Worm (Caenorhabditis elegans) whole organism, late embryonic: Measurements from ENCODE around the gene enol-1.

ENCODE experiments used
- C38D4.7 ChIP-seq: fragments of 200-800 bp; sonication (Bioruptor generic); optimal IDR thresholded peaks from 2 replicates; lab custom pipeline; 2018; ENCODE audit warnings: mild to moderate bottlenecking, missing genetic modification characterization, moderate library complexity, missing compliant biosample characterization
- F13H6.1 ChIP-seq: sonication (generic microtip); optimal IDR thresholded peaks from 2 replicates; lab custom pipeline; 2016; ENCODE audit warnings: missing genetic modification characterization, missing compliant biosample characterization
- K02D7.2 ChIP-seq: sonication (generic microtip); optimal IDR thresholded peaks from 2 replicates; lab custom pipeline; 2017; ENCODE audit warnings: mild to moderate bottlenecking, missing genetic modification characterization, missing compliant biosample characterization
- K09A11.1 ChIP-seq: sonication (generic microtip); optimal IDR thresholded peaks from 2 replicates; lab custom pipeline; 2017; ENCODE audit warnings: antibody characterized with exemption, mild to moderate bottlenecking, missing genetic modification characterization, missing compliant biosample characterization; ENCODE audit not compliant: insufficient read depth
- T23F11.4 ChIP-seq: fragments of 200-800 bp; sonication (Bioruptor generic); optimal IDR thresholded peaks from 2 replicates; lab custom pipeline; 2018; ENCODE audit warnings: mild to moderate bottlenecking, missing genetic modification characterization, missing compliant biosample characterization
- Y22D7AL.16 ChIP-seq: sonication (generic microtip); optimal IDR thresholded peaks from 2 replicates; lab custom pipeline; 2016; ENCODE audit warnings: missing genetic modification characterization, missing compliant biosample characterization
- ahr-1 ChIP-seq: sonication (generic microtip); optimal IDR thresholded peaks from 2 replicates; lab custom pipeline; 2016; ENCODE audit warnings: missing genetic modification characterization, missing compliant biosample characterization
- ama-1 ChIP-seq: fragments of 150-350 bp; optimal IDR thresholded peaks from 2 replicates; lab custom pipeline; 2014
- ceh-14 ChIP-seq: sonication (generic microtip); optimal IDR thresholded peaks from 2 replicates; lab custom pipeline; 2016; ENCODE audit warnings: missing genotype, missing genetic modification characterization, missing compliant biosample characterization
- ceh-19 ChIP-seq: fragments of 200-800 bp; sonication (Bioruptor generic); optimal IDR thresholded peaks from 2 replicates; lab custom pipeline; 2018; ENCODE audit warnings: mild to moderate bottlenecking, missing genetic modification characterization, missing compliant biosample characterization
- ceh-2 ChIP-seq: sonication (generic microtip); optimal IDR thresholded peaks from 2 replicates; lab custom pipeline; 2016; ENCODE audit warnings: missing genotype, missing genetic modification characterization, missing compliant biosample characterization
- ceh-22 ChIP-seq: sonication (generic microtip); optimal IDR thresholded peaks from 2 replicates; lab custom pipeline; 2017; ENCODE audit warnings: missing biosample characterization, missing genetic modification characterization
- ceh-30 ChIP-seq: fragments of 150-350 bp; optimal IDR thresholded peaks from 2 replicates; lab custom pipeline; 2014; ENCODE audit warnings: missing biosample characterization, missing genetic modification characterization
- ceh-45 ChIP-seq: fragments of 200-800 bp; sonication (Bioruptor generic); IDR thresholded peaks from 2 replicates; pipeline ENCODE4 v1.3.6; 2022; ENCODE audit warnings: missing genetic modification reagents, missing genetic modification characterization, missing compliant biosample characterization
- ceh-6 ChIP-seq: fragments of 200-800 bp; sonication (Bioruptor generic); optimal IDR thresholded peaks from 2 replicates; lab custom pipeline; 2018; ENCODE audit warnings: mild to moderate bottlenecking, missing genetic modification characterization, missing compliant biosample characterization
- ceh-9 ChIP-seq: sonication (generic microtip); optimal IDR thresholded peaks from 2 replicates; lab custom pipeline; 2016; ENCODE audit warnings: mild to moderate bottlenecking, missing genetic modification characterization, inconsistent platforms, missing compliant biosample characterization
- che-1 ChIP-seq: sonication (generic microtip); optimal IDR thresholded peaks from 2 replicates; lab custom pipeline; 2016; ENCODE audit warnings: mild to moderate bottlenecking, missing genetic modification characterization, missing compliant biosample characterization
- dmd-4 ChIP-seq: sonication (generic microtip); optimal IDR thresholded peaks from 2 replicates; lab custom pipeline; 2016; ENCODE audit warnings: borderline replicate concordance, missing genetic modification characterization, missing compliant biosample characterization
- ets-4 ChIP-seq: sonication (generic microtip); optimal IDR thresholded peaks from 2 replicates; lab custom pipeline; 2016; ENCODE audit warnings: missing genetic modification characterization, missing compliant biosample characterization
- eyg-1 ChIP-seq: sonication (generic microtip); optimal IDR thresholded peaks from 2 replicates; lab custom pipeline; 2016; ENCODE audit warnings: missing genotype, missing genetic modification characterization, missing compliant biosample characterization
- fax-1 ChIP-seq: sonication (generic microtip); optimal IDR thresholded peaks from 2 replicates; lab custom pipeline; 2016; ENCODE audit warnings: missing genotype, missing genetic modification characterization, missing compliant biosample characterization
- fkh-6 ChIP-seq: sonication (generic microtip); optimal IDR thresholded peaks from 2 replicates; lab custom pipeline; 2016; ENCODE audit warnings: missing genetic modification characterization, missing compliant biosample characterization
- hlh-13 ChIP-seq: fragments of 200-800 bp; sonication (Bioruptor generic); optimal IDR thresholded peaks from 2 replicates; lab custom pipeline; 2018; ENCODE audit warnings: mild to moderate bottlenecking, missing genetic modification characterization, missing compliant biosample characterization
- hlh-30 ChIP-seq: sonication (generic microtip); optimal IDR thresholded peaks from 2 replicates; lab custom pipeline; 2017; ENCODE audit warnings: antibody characterized with exemption, missing genetic modification characterization, missing compliant biosample characterization; ENCODE audit not compliant: insufficient read depth
- hlh-8 ChIP-seq: sonication (generic microtip); optimal IDR thresholded peaks from 2 replicates; lab custom pipeline; 2016; ENCODE audit warnings: missing genotype, missing genetic modification characterization, missing compliant biosample characterization
- lim-6 ChIP-seq: sonication (generic microtip); optimal IDR thresholded peaks from 2 replicates; lab custom pipeline; 2016; ENCODE audit warnings: missing genetic modification characterization, missing compliant biosample characterization
- lin-11 ChIP-seq: fragments of 200-800 bp; sonication (Bioruptor generic); optimal IDR thresholded peaks from 2 replicates; lab custom pipeline; 2018; ENCODE audit warnings: mild to moderate bottlenecking, missing genetic modification characterization, missing compliant biosample characterization
- madf-2 ChIP-seq: sonication (generic microtip); optimal IDR thresholded peaks from 2 replicates; lab custom pipeline; 2017; ENCODE audit warnings: missing genetic modification characterization, missing compliant biosample characterization
- nhr-11 ChIP-seq: fragments of 150-350 bp; optimal IDR thresholded peaks from 2 replicates; lab custom pipeline; 2014; ENCODE audit warnings: missing biosample characterization, missing genetic modification characterization
- pat-9 ChIP-seq: fragments of 200-800 bp; sonication (Bioruptor generic); optimal IDR thresholded peaks from 2 replicates; lab custom pipeline; 2018; ENCODE audit warnings: mild to moderate bottlenecking, missing genetic modification characterization, moderate library complexity, missing compliant biosample characterization
- pqm-1 ChIP-seq: sonication (generic microtip); optimal IDR thresholded peaks from 2 replicates; lab custom pipeline; 2016; ENCODE audit warnings: missing genetic modification characterization, missing compliant biosample characterization
- ref-2 ChIP-seq: sonication (generic microtip); optimal IDR thresholded peaks from 2 replicates; lab custom pipeline; 2016; ENCODE audit warnings: missing genetic modification characterization, missing compliant biosample characterization
- sox-4 ChIP-seq: sonication (generic microtip); optimal IDR thresholded peaks from 2 replicates; lab custom pipeline; 2017; ENCODE audit warnings: mild to moderate bottlenecking, missing genetic modification characterization, inconsistent platforms, missing compliant biosample characterization
- tbx-2 ChIP-seq: sonication (generic microtip); optimal IDR thresholded peaks from 2 replicates; lab custom pipeline; 2016; ENCODE audit warnings: missing genetic modification characterization, missing compliant biosample characterization
- tbx-7 ChIP-seq: sonication (generic microtip); optimal IDR thresholded peaks from 2 replicates; lab custom pipeline; 2016; ENCODE audit warnings: missing genotype, missing genetic modification characterization, missing compliant biosample characterization
- unc-55 ChIP-seq: sonication (generic microtip); optimal IDR thresholded peaks from 2 replicates; lab custom pipeline; 2017; ENCODE audit warnings: missing biosample characterization, missing genetic modification reagents, missing genetic modification characterization
- unc-86 ChIP-seq: sonication (generic microtip); optimal IDR thresholded peaks from 2 replicates; lab custom pipeline; 2016; ENCODE audit warnings: missing genetic modification characterization, missing compliant biosample characterization
- zip-5 ChIP-seq: sonication (generic microtip); optimal IDR thresholded peaks from 2 replicates; lab custom pipeline; 2016; ENCODE audit warnings: missing genetic modification characterization, missing compliant biosample characterization
- ztf-16 ChIP-seq: sonication (generic microtip); optimal IDR thresholded peaks from 2 replicates; lab custom pipeline; 2017; ENCODE audit warnings: missing genetic modification characterization, missing compliant biosample characterization

Gene enol-1

DNA sequence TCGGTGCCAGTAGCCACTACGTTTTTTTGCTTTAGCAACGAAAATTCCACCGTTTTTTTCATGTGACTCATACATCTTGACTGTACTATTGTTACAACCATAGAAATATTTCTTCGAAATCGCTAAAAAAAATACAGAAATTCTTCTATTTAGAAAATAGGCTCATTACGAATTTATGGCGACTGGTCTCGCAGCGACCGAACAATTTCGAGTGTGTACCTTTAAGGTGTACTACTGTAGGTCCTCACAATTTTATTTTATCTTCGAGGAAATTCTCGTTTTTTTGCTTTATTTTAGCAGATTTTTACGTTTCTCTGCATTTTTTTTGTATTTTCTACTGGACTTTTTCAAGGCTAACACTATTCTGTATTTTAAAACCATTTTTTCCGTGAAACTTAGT, 40.8 kb upstream of the enol-1 start:
- TF ChIP-seq ceh-2 (no peak), unc-55 (no peak), ref-2 (tag; lab: Kevin White, UChicago) (no peak), ceh-6 (GFP tag; lab: Kevin White, UChicago) (no peak), T23F11.4 (GFP tag; lab: Kevin White, UChicago) (no peak), unc-86 (tag; lab: Kevin White, UChicago) (no peak), ceh-30 (tag; lab: Kevin White, UChicago) (no peak), ama-1 (lab: Kevin White, UChicago) (no peak), fax-1 (no peak), Y22D7AL.16 (tag; lab: Kevin White, UChicago) (no peak), tbx-2 (tag; lab: Kevin White, UChicago) (no peak), F13H6.1 (tag; lab: Kevin White, UChicago) (no peak), dmd-4 (tag; lab: Kevin White, UChicago) (no peak), ceh-9 (tag; lab: Kevin White, UChicago) (no peak), ets-4 (no peak)

DNA sequence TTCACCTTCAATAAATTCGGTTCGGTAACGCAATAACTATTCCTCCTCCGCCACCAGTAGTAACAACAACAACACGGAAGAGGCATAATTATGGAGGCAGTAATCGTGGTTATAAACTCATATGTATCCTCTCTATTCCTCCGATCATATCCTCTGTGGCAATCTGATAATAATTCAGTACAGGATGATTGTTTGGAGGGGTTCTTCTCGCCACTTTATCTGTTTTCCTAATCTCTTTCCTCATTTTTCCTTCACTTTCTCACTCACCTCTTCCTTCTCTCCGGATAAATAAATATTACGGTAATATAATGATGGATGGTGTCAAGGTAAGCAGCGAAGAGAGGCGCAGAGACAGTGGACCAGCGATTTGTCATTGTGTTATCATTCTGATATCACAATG, 40.3 kb upstream of the enol-1 start:
- TF ChIP-seq madf-2 (tag; lab: Kevin White, UChicago): no peak
- TF ChIP-seq ceh-45 (GFP tag; lab: Robert Waterston, UW): no peak
- no peak for TF ChIP-seq K02D7.2 (tag; lab: Kevin White, UChicago)
- TF ChIP-seq nhr-11 (tag; lab: Kevin White, UChicago): no peak
- TF ChIP-seq eyg-1 (tag; lab: Kevin White, UChicago): no peak
- no peak for TF ChIP-seq ztf-16 (tag; lab: Kevin White, UChicago)
- no peak for TF ChIP-seq hlh-8 (tag; lab: Kevin White, UChicago)
- TF ChIP-seq C38D4.7 (GFP tag; lab: Kevin White, UChicago): no peak
- no peak for TF ChIP-seq tbx-7
- no peak for TF ChIP-seq F13H6.1 (tag; lab: Kevin White, UChicago)
- no peak for TF ChIP-seq ceh-19 (GFP tag; lab: Kevin White, UChicago)
- no peak for TF ChIP-seq ama-1 (lab: Kevin White, UChicago)
- TF ChIP-seq che-1 (tag; lab: Kevin White, UChicago): no peak
- TF ChIP-seq hlh-13 (GFP tag; lab: Kevin White, UChicago): no peak
- TF ChIP-seq ets-4: no peak
- TF ChIP-seq ceh-14 (tag; lab: Kevin White, UChicago): no peak
- TF ChIP-seq K09A11.1 (tag; lab: Kevin White, UChicago): no peak
- no peak for TF ChIP-seq unc-86 (tag; lab: Kevin White, UChicago)

DNA sequence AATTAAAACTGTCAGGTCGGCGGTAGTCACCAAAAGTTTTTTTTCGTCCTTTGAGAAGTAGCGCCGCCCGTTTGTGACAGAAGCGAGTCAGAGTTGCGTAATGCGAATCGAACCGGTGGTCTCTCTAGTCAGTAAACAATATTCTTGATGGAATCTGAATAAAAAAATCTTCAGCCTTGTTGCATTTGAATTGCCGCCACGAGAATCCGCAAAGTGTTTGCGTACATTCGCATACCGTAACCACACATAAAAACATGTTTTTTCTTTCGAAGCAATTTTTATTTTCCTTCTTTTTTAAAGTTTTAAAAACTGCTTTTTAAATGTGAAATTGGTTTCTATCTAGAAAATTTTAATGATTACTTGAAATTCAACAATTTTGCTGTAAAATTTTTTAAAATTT, 39.8 kb upstream of the enol-1 start:
- TF ChIP-seq ztf-16 (tag; lab: Kevin White, UChicago) (no peak), lim-6 (tag; lab: Kevin White, UChicago) (no peak)

- TF ChIP-seq tbx-7 (no peak), zip-5 (tag; lab: Kevin White, UChicago) (no peak), lin-11 (tag; lab: Kevin White, UChicago) (no peak), unc-86 (tag; lab: Kevin White, UChicago) (no peak), fkh-6 (tag; lab: Kevin White, UChicago) (no peak), F13H6.1 (tag; lab: Kevin White, UChicago) (no peak), ref-2 (tag; lab: Kevin White, UChicago) (no peak), ahr-1 (no peak), ceh-30 (tag; lab: Kevin White, UChicago) (no peak), ceh-45 (GFP tag; lab: Robert Waterston, UW) (no peak), pqm-1 (no peak), pat-9 (tag; lab: Kevin White, UChicago) (no peak), sox-4 (tag; lab: Kevin White, UChicago) (no peak), ceh-22 (tag; lab: Kevin White, UChicago) (no peak), lim-6 (tag; lab: Kevin White, UChicago) (no peak), hlh-30 (tag; lab: Kevin White, UChicago) (no peak)
Observed at ce11 chrII:8891606-8892005, 39.2 kb upstream of the enol-1 start.
